Fruit fly (Drosophila melanogaster): ENCODE results near the gene Pp1-87B.

DNA sequence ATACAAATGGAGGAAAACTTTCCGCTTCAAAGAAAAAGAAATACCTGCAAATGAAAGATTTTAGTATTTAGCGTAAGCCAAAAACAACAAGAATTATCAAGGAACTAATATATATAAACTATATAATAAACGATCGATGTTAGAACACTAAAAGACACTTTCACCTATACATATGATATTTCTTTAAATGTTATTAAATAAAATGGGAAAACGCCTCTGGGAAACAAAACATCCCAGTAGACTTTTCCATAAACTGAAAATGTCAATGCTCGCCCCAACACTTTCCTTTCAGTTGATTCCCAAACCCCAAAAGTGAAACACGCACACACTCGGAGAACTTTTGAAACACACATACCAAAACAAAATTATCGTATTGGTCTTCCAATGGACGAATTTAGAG, 21.6 kb upstream of the Pp1-87B start, which contains the start of gene vrs:
- TF ChIP-seq Hnf4 (GFP tag; optimal IDR thresholded peaks at IDR 0.05) (no peak), sv (GFP tag; optimal IDR thresholded peaks at IDR 0.05) (no peak)
